Fruit fly (Drosophila melanogaster): ENCODE measurements around the gene CG13991.

CG13991 gene

dm6 chr2L:6124815-6125214, 14.4 kb upstream of the CG13991 start, which contains the start of gene Arpc4:
Gene Arpc4 (plus strand): TSS chr2L:6125132.
- TF ChIP-seq pan (optimal IDR thresholded peaks at IDR 0.05) (no peak), EcR (GFP tag; optimal IDR thresholded peaks at IDR 0.05) (no peak), usp (GFP tag; optimal IDR thresholded peaks at IDR 0.05) (no peak), CG8478 (optimal IDR thresholded peaks at IDR 0.05) (no peak), Dll (optimal IDR thresholded peaks at IDR 0.05) (no peak), psq (optimal IDR thresholded peaks at IDR 0.05) (no peak)

dm6 chr2L:6127478-6127877, 11.7 kb upstream of the CG13991 start, which contains the start of gene WDR79:
Gene WDR79 (minus strand): TSS chr2L:6127775.
- TF ChIP-seq CG8478 (optimal IDR thresholded peaks at IDR 0.05) = no peak
- TF ChIP-seq usp (GFP tag; optimal IDR thresholded peaks at IDR 0.05) = no peak
- TF ChIP-seq Dll (optimal IDR thresholded peaks at IDR 0.05) = no peak
- TF ChIP-seq pan (optimal IDR thresholded peaks at IDR 0.05) = no peak
- no peak for TF ChIP-seq EcR (GFP tag; optimal IDR thresholded peaks at IDR 0.05)
- TF ChIP-seq psq (optimal IDR thresholded peaks at IDR 0.05) = no peak

- TF ChIP-seq psq (optimal IDR thresholded peaks at IDR 0.05) (no peak), usp (GFP tag; optimal IDR thresholded peaks at IDR 0.05) (no peak), CG8478 (optimal IDR thresholded peaks at IDR 0.05) (no peak), pan (optimal IDR thresholded peaks at IDR 0.05) (no peak), Dll (optimal IDR thresholded peaks at IDR 0.05) (no peak), EcR (GFP tag; optimal IDR thresholded peaks at IDR 0.05) (no peak)
Observed at dm6 chr2L:6130522-6131073, 8.6 kb upstream of the CG13991 start, which contains the start of the genes B9d2, tctn and CG9222. Gene B9d2 (minus strand): TSS chr2L:6130651. Gene tctn (minus strand): TSS chr2L:6130651. Gene CG9222 (plus strand): TSS chr2L:6131023.

dm6 chr2L:6151669-6152068, 12.5 kb downstream of the CG13991 start, which contains the start of gene Muc26B:
Gene Muc26B (plus strand): TSS chr2L:6151969.
- TF ChIP-seq psq (optimal IDR thresholded peaks at IDR 0.05) (no peak), pan (optimal IDR thresholded peaks at IDR 0.05) (no peak), usp (GFP tag; optimal IDR thresholded peaks at IDR 0.05) (no peak), EcR (GFP tag; optimal IDR thresholded peaks at IDR 0.05) (no peak), Dll (optimal IDR thresholded peaks at IDR 0.05) (no peak), CG8478 (optimal IDR thresholded peaks at IDR 0.05) (no peak)

dm6 chr2L:6155041-6155440, 15.9 kb downstream of the CG13991 start, which contains the start of gene CG31639:
Gene CG31639 (minus strand): TSS chr2L:6155141.
- TF ChIP-seq pan (optimal IDR thresholded peaks at IDR 0.05) (no peak), Dll (optimal IDR thresholded peaks at IDR 0.05) (no peak)

dm6 chr2L:6160100-6160499, 20.9 kb downstream of the CG13991 start, which contains the start of gene CG13989:
Gene CG13989 (plus strand): TSS chr2L:6160400.
- no peak for TF ChIP-seq pan (optimal IDR thresholded peaks at IDR 0.05)
- no peak for TF ChIP-seq psq (optimal IDR thresholded peaks at IDR 0.05)
- no peak for TF ChIP-seq EcR (GFP tag; optimal IDR thresholded peaks at IDR 0.05)
- no peak for TF ChIP-seq usp (GFP tag; optimal IDR thresholded peaks at IDR 0.05)
- no peak for TF ChIP-seq CG8478 (optimal IDR thresholded peaks at IDR 0.05)
- TF ChIP-seq Dll (optimal IDR thresholded peaks at IDR 0.05) = no peak

dm6 chr2L:6165686-6166085, 26.5 kb downstream of the CG13991 start:
- no peak for TF ChIP-seq pan (optimal IDR thresholded peaks at IDR 0.05)
- no peak for TF ChIP-seq Dll (optimal IDR thresholded peaks at IDR 0.05)
- no peak for TF ChIP-seq CG8478 (optimal IDR thresholded peaks at IDR 0.05)
- TF ChIP-seq psq (optimal IDR thresholded peaks at IDR 0.05) = no peak
- TF ChIP-seq EcR (GFP tag; optimal IDR thresholded peaks at IDR 0.05) = no peak
- TF ChIP-seq usp (GFP tag; optimal IDR thresholded peaks at IDR 0.05) = no peak

dm6 chr2L:6169119-6169518, 29.9 kb downstream of the CG13991 start:
- TF ChIP-seq EcR (GFP tag; optimal IDR thresholded peaks at IDR 0.05) (no peak), psq (optimal IDR thresholded peaks at IDR 0.05) (no peak), CG8478 (optimal IDR thresholded peaks at IDR 0.05) (no peak), usp (GFP tag; optimal IDR thresholded peaks at IDR 0.05) (no peak), Dll (optimal IDR thresholded peaks at IDR 0.05) (no peak), pan (optimal IDR thresholded peaks at IDR 0.05) (no peak)

- no peak for TF ChIP-seq CG8478 (optimal IDR thresholded peaks at IDR 0.05)
Observed at dm6 chr2L:6171166-6171565, 32.0 kb downstream of the CG13991 start.

- no peak for TF ChIP-seq usp (GFP tag; optimal IDR thresholded peaks at IDR 0.05)
- no peak for TF ChIP-seq psq (optimal IDR thresholded peaks at IDR 0.05)
- TF ChIP-seq Dll (optimal IDR thresholded peaks at IDR 0.05) = no peak
- TF ChIP-seq CG8478 (optimal IDR thresholded peaks at IDR 0.05) = no peak
- TF ChIP-seq pan (optimal IDR thresholded peaks at IDR 0.05) = no peak
- TF ChIP-seq EcR (GFP tag; optimal IDR thresholded peaks at IDR 0.05) = no peak
Observed at dm6 chr2L:6172996-6173395, 33.8 kb downstream of the CG13991 start.

dm6 chr2L:6176408-6176807, 37.2 kb downstream of the CG13991 start:
- TF ChIP-seq usp (GFP tag; optimal IDR thresholded peaks at IDR 0.05) (no peak), Dll (optimal IDR thresholded peaks at IDR 0.05) (no peak), CG8478 (optimal IDR thresholded peaks at IDR 0.05) (no peak), psq (optimal IDR thresholded peaks at IDR 0.05) (no peak), pan (optimal IDR thresholded peaks at IDR 0.05) (no peak), EcR (GFP tag; optimal IDR thresholded peaks at IDR 0.05) (no peak)

- TF ChIP-seq usp (GFP tag; optimal IDR thresholded peaks at IDR 0.05) (no peak), Dll (optimal IDR thresholded peaks at IDR 0.05) (no peak), EcR (GFP tag; optimal IDR thresholded peaks at IDR 0.05) (no peak), CG8478 (optimal IDR thresholded peaks at IDR 0.05) (no peak), psq (optimal IDR thresholded peaks at IDR 0.05) (no peak), pan (optimal IDR thresholded peaks at IDR 0.05) (no peak)
Observed at dm6 chr2L:6177141-6177540, 38.0 kb downstream of the CG13991 start.
